Worm (Caenorhabditis elegans) whole organism, late embryonic: ENCODE results near the gene clec-219.

ENCODE experiments used
- ama-1 ChIP-seq: fragments of 150-350 bp; optimal IDR thresholded peaks from 2 replicates; lab custom pipeline; 2014
- hlh-13 ChIP-seq: fragments of 200-800 bp; sonication (Bioruptor generic); optimal IDR thresholded peaks from 2 replicates; lab custom pipeline; 2018; ENCODE audit warnings: mild to moderate bottlenecking, missing genetic modification characterization, missing compliant biosample characterization
- pag-3 ChIP-seq: sonication (generic microtip); optimal IDR thresholded peaks from 2 replicates; lab custom pipeline; 2016; ENCODE audit warnings: missing compliant biosample characterization, missing genetic modification characterization, borderline replicate concordance
- pha-4 ChIP-seq: fragments of 150-350 bp; optimal IDR thresholded peaks from 2 replicates; lab custom pipeline; 2018; ENCODE audit warnings: missing biosample characterization, missing genetic modification reagents, missing genetic modification characterization
- unc-86 ChIP-seq: sonication (generic microtip); optimal IDR thresholded peaks from 2 replicates; lab custom pipeline; 2016; ENCODE audit warnings: missing genetic modification characterization, missing compliant biosample characterization

DNA sequence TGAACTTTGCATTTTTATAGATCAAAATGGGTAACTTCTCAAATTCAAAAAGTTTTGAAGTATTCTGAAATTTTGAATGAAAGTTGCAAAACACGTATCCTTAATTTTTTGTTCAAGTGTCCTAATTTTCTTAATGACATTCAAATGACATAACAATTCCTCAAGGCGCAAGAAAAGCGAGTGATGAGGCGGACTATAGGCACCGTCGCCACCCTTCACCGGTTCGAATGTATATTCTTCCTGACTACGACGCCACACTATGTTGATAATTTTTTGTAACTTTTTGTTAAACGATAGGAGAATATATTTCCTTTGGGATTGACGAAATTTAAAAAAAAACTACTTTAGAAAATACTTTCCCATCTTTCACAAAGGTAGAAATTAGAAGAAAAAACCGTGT lies 36.6 kb upstream of the clec-219 start:
- TF ChIP-seq unc-86 (tag; lab: Kevin White, UChicago) (no peak), ama-1 (lab: Kevin White, UChicago) (no peak), pag-3 (tag; lab: Kevin White, UChicago) (no peak), hlh-13 (no peak), pha-4 (no peak)
